Fruit fly (Drosophila melanogaster): ENCODE measurements around the gene Ude.

Gene Ude

DNA sequence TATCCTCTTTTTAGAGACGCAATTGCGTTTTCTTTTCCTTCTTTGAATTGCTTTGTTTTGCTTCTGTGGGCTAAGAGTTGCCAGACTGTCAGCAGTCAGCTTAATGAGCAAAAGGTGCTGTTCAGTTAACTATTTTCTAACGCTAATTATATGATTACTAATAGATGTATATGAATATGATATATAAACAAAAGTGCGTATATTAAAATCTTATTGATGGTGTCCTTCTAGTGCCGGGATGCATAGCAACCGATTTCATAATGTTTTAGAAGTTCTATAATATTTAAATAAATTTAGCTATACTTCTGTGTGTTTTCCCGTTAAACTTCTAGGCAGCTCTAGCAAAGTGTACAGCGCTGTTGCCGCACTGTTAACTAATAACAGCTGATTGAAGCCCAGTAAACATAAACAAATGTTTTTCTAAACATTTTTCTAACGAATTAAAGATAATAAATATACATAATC lies 30.5 kb upstream of the Ude start, which contains the start of the genes Kaz and CG43273 (continued):
- TF ChIP-seq CG9609 (GFP tag; optimal IDR thresholded peaks at IDR 0.05) (no peak), CkIIα-i1 (GFP tag; IDR thresholded peaks at IDR 0.05) (no peak), lbe (GFP tag; optimal IDR thresholded peaks at IDR 0.05) (peak; percentile 32), chif (GFP tag; optimal IDR thresholded peaks at IDR 0.05) (peak in 1 of 2 experiments; percentile 11), D19A (tag; optimal IDR thresholded peaks at IDR 0.05) (no peak), maf-S (GFP tag; optimal IDR thresholded peaks at IDR 0.05) (no peak), twi (tag; optimal IDR thresholded peaks at IDR 0.05) (no peak), pan (optimal IDR thresholded peaks at IDR 0.05) (no peak), pan (GFP tag; optimal IDR thresholded peaks at IDR 0.05 in 1 of 2, IDR thresholded peaks at IDR 0.05 in 1 of 2) (no peak), CG12071 (GFP tag; optimal IDR thresholded peaks at IDR 0.05) (no peak), gcm (GFP tag; optimal IDR thresholded peaks at IDR 0.05) (no peak), dysf (GFP tag; IDR thresholded peaks at IDR 0.05) (peak; percentile 56; the same call in 1 of the 3 replicates), CG13894 (tag; optimal IDR thresholded peaks at IDR 0.05) (no peak), CG14965 (GFP tag; optimal IDR thresholded peaks at IDR 0.05; ENCODE audit: borderline replicate concordance) (no peak), Hr39 (optimal IDR thresholded peaks at IDR 0.05) (no peak), pum (GFP tag; optimal IDR thresholded peaks at IDR 0.05) (peak; percentile 0), stc (GFP tag; IDR thresholded peaks at IDR 0.05) (0 out of 2 replicates have a peak, but pooled peaks have one; percentile 11), CG34224 (GFP tag; IDR thresholded peaks at IDR 0.05; ENCODE audit: partially characterized antibody) (no peak), Sox102F (GFP tag; optimal IDR thresholded peaks at IDR 0.05) (no peak), otp (GFP tag; IDR thresholded peaks at IDR 0.05) (no peak), Camta (GFP tag; optimal IDR thresholded peaks at IDR 0.05) (no peak), CG7372 (GFP tag; IDR thresholded peaks at IDR 0.05) (peak; percentile 69), Doc3 (GFP tag; IDR thresholded peaks at IDR 0.05; ENCODE audit: partially characterized antibody) (no peak), CG3065 (GFP tag; optimal IDR thresholded peaks at IDR 0.05) (no peak), CoRest (tag; optimal IDR thresholded peaks at IDR 0.05) (peak; percentile 79), onecut (GFP tag; IDR thresholded peaks at IDR 0.05) (no peak), rib (GFP tag; IDR thresholded peaks at IDR 0.05) (no peak), knrl (GFP tag; IDR thresholded peaks at IDR 0.05; ENCODE audit: partially characterized antibody) (no peak), wor (GFP tag; IDR thresholded peaks at IDR 0.05) (no peak), CG7786 (GFP tag; optimal IDR thresholded peaks at IDR 0.05) (no peak), Lpt (GFP tag; optimal IDR thresholded peaks at IDR 0.05) (no peak), Ets97D (GFP tag; optimal IDR thresholded peaks at IDR 0.05) (no peak), pros (GFP tag; optimal IDR thresholded peaks at IDR 0.05) (no peak), dan (GFP tag; IDR thresholded peaks at IDR 0.05) (no peak), Trl (optimal IDR thresholded peaks at IDR 0.05) (no peak), Trl (GFP tag; optimal IDR thresholded peaks at IDR 0.05) (no peak), ATbp (GFP tag; optimal IDR thresholded peaks at IDR 0.05) (no peak), CG14014 (GFP tag; IDR thresholded peaks at IDR 0.05) (peak; percentile 60; the same call in 1 of the 2 replicates), CG9797 (GFP tag; optimal IDR thresholded peaks at IDR 0.05) (no peak), CG1647 (GFP tag; optimal IDR thresholded peaks at IDR 0.05) (no peak), CG2120 (GFP tag; optimal IDR thresholded peaks at IDR 0.05) (peak; percentile 67), CG8359 (GFP tag; optimal IDR thresholded peaks at IDR 0.05; ENCODE audit: borderline replicate concordance) (no peak), Adf1 (GFP tag; IDR thresholded peaks at IDR 0.05) (no peak), CG13424 (tag; optimal IDR thresholded peaks at IDR 0.05) (peak; percentile 77), seq (GFP tag; IDR thresholded peaks at IDR 0.05) (no peak), CG11456 (GFP tag; IDR thresholded peaks at IDR 0.05) (no peak), Ada2b (GFP tag; IDR thresholded peaks at IDR 0.05) (no peak), CG7271 (tag; optimal IDR thresholded peaks at IDR 0.05) (peak; percentile 2), sc (optimal IDR thresholded peaks at IDR 0.05) (no peak), sc (GFP tag; optimal IDR thresholded peaks at IDR 0.05) (no peak), CG6654 (GFP tag; optimal IDR thresholded peaks at IDR 0.05) (no peak), ERR (GFP tag; optimal IDR thresholded peaks at IDR 0.05) (no peak), sd (tag; optimal IDR thresholded peaks at IDR 0.05) (no peak)

Data from whole organism, embryonic.